Worm (Caenorhabditis elegans) whole organism, early embryonic: ENCODE data around the gene F36H12.4.
"Not testable (repeated sequence)": the region's sequence is repeated elsewhere in the genome, so short reads cannot be mapped to it uniquely, and the experiment has no call there.

Experiments used
- B0310.2 ChIP-seq: sonication (generic microtip); optimal IDR thresholded peaks from 2 replicates; lab custom pipeline; 2016; ENCODE audit warnings: mild to moderate bottlenecking, missing genetic modification characterization, missing compliant biosample characterization
- F13C5.2 ChIP-seq: sonication (generic microtip); optimal IDR thresholded peaks from 2 replicates; lab custom pipeline; 2017; ENCODE audit warnings: mild to moderate bottlenecking, missing genetic modification characterization, inconsistent platforms, missing compliant biosample characterization
- aly-1 ChIP-seq: sonication (generic microtip); optimal IDR thresholded peaks from 2 replicates; lab custom pipeline; 2016; ENCODE audit warnings: missing genetic modification characterization, missing compliant biosample characterization
- ama-1 ChIP-seq: fragments of 150-350 bp; optimal IDR thresholded peaks from 2 replicates; lab custom pipeline; 2014
- ceh-13 ChIP-seq: fragments of 200-800 bp; sonication (Bioruptor generic); optimal IDR thresholded peaks from 2 replicates; lab custom pipeline; 2018; ENCODE audit warnings: mild to moderate bottlenecking, missing genetic modification characterization, missing compliant biosample characterization
- ceh-36 ChIP-seq: sonication (generic microtip); optimal IDR thresholded peaks from 2 replicates; lab custom pipeline; 2016; ENCODE audit warnings: missing genetic modification characterization, inconsistent platforms, missing compliant biosample characterization
- ets-7 ChIP-seq: sonication (generic microtip); optimal IDR thresholded peaks from 2 replicates; lab custom pipeline; 2016; ENCODE audit warnings: missing genotype, missing genetic modification characterization, missing compliant biosample characterization
- flt-1 ChIP-seq: fragments of 200-800 bp; sonication (Bioruptor generic); IDR thresholded peaks from 2 replicates; pipeline ENCODE4 v1.3.6; 2022; ENCODE audit warnings: missing genetic modification characterization, missing compliant biosample characterization
- hmbx-1 ChIP-seq: sonication (generic microtip); optimal IDR thresholded peaks from 2 replicates; lab custom pipeline; 2016; ENCODE audit warnings: mild to moderate bottlenecking, missing genetic modification characterization, missing compliant biosample characterization
- hmg-4 ChIP-seq: fragments of 200-800 bp; sonication (Bioruptor generic); optimal IDR thresholded peaks from 2 replicates; lab custom pipeline; 2018; ENCODE audit warnings: mild to moderate bottlenecking, missing genetic modification characterization, missing compliant biosample characterization
- hnd-1 ChIP-seq: sonication (generic microtip); optimal IDR thresholded peaks from 2 replicates; lab custom pipeline; 2016; ENCODE audit warnings: missing genetic modification characterization, missing compliant biosample characterization
- pes-1 ChIP-seq: fragments of 200-800 bp; sonication (Bioruptor generic); IDR thresholded peaks from 2 replicates; pipeline ENCODE4 v1.3.6; 2022; ENCODE audit warnings: missing genetic modification reagents, missing genetic modification characterization, missing compliant biosample characterization
- scrt-1 ChIP-seq: fragments of 200-800 bp; sonication (Bioruptor generic); IDR thresholded peaks from 2 replicates; pipeline ENCODE4 v1.3.6; 2022; ENCODE audit warnings: missing genetic modification characterization, missing compliant biosample characterization
- sea-1 ChIP-seq: fragments of 200-800 bp; sonication (Bioruptor generic); conservative IDR thresholded peaks from 2 replicates; pipeline ENCODE4 v1.3.6; 2022; ENCODE audit warnings: missing genetic modification characterization, missing compliant biosample characterization
- tbx-11 ChIP-seq: fragments of 200-800 bp; sonication (Bioruptor generic); IDR thresholded peaks from 2 replicates; pipeline ENCODE4 v1.3.6; 2022; ENCODE audit warnings: missing genetic modification characterization, missing compliant biosample characterization
- tbx-37 ChIP-seq: fragments of 200-800 bp; sonication (Bioruptor generic); conservative IDR thresholded peaks from 2 replicates; pipeline ENCODE4 v1.3.6; 2022; ENCODE audit warnings: missing genetic modification reagents, missing genetic modification characterization, missing compliant biosample characterization
- tra-4 ChIP-seq: sonication (generic microtip); optimal IDR thresholded peaks from 2 replicates; lab custom pipeline; 2017; ENCODE audit warnings: missing genetic modification characterization, missing compliant biosample characterization

The F36H12.4 gene

ce11 chrIV:5287190-5287589 lies 18.3 kb downstream of the F36H12.4 start:
- TF ChIP-seq ama-1 (lab: Kevin White, UChicago) (no peak), flt-1 (GFP tag; lab: Robert Waterston, UW) (no peak), hnd-1 (tag; lab: Kevin White, UChicago) (no peak), tbx-11 (no peak), sea-1 (no peak), ets-7 (tag; lab: Kevin White, UChicago) (no peak), ceh-13 (GFP tag; lab: Kevin White, UChicago) (no peak), F13C5.2 (tag; lab: Kevin White, UChicago) (no peak), pes-1 (no peak), B0310.2 (no peak), scrt-1 (GFP tag; lab: Robert Waterston, UW) (no peak), aly-1 (tag; lab: Kevin White, UChicago) (no peak), tbx-37 (GFP tag; lab: Robert Waterston, UW) (no peak), hmg-4 (GFP tag; lab: Kevin White, UChicago) (no peak), hmbx-1 (tag; lab: Kevin White, UChicago) (no peak)

- TF ChIP-seq flt-1 (GFP tag; lab: Robert Waterston, UW) (no peak), F13C5.2 (tag; lab: Kevin White, UChicago) (no peak), ceh-13 (GFP tag; lab: Kevin White, UChicago) (no peak), ama-1 (lab: Kevin White, UChicago) (no peak)
Observed at ce11 chrIV:5288932-5289331, 20.0 kb downstream of the F36H12.4 start.

DNA sequence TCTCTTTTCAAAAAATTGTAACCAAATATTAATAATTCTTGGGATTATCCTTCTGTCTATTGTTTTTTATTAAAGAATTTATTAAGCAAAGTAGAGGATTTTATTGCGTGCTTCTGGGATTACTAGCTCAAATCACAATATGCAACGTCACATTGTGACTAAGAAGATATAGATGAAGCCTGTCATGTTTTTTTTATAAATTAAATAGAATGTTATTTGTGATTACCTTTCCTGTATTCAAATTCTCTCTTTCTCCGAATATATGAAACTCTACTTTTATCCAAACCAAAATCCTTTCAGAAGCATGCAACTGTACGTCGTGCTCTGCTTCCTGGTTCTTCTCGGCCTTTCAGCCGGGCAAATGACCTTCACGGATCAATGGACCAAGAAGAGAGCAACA lies 21.6 kb downstream of the F36H12.4 start, which contains the start of gene nlp-47:
Gene nlp-47 (plus strand): TSS at position 301 of the 400 bp plus-strand sequence.
- no peak for TF ChIP-seq ceh-13 (GFP tag; lab: Kevin White, UChicago)
- TF ChIP-seq F13C5.2 (tag; lab: Kevin White, UChicago): no peak
- TF ChIP-seq hnd-1 (tag; lab: Kevin White, UChicago): no peak
- TF ChIP-seq scrt-1 (GFP tag; lab: Robert Waterston, UW): no peak
- TF ChIP-seq B0310.2: no peak
- TF ChIP-seq tbx-11: no peak
- no peak for TF ChIP-seq aly-1 (tag; lab: Kevin White, UChicago)
- TF ChIP-seq flt-1 (GFP tag; lab: Robert Waterston, UW): no peak
- TF ChIP-seq ets-7 (tag; lab: Kevin White, UChicago): no peak
- TF ChIP-seq ceh-36: no peak
- TF ChIP-seq hmg-4 (GFP tag; lab: Kevin White, UChicago): no peak
- no peak for TF ChIP-seq pes-1
- TF ChIP-seq hmbx-1 (tag; lab: Kevin White, UChicago): no peak
- TF ChIP-seq tra-4 (tag; lab: Kevin White, UChicago): no peak
- no peak for TF ChIP-seq ama-1 (lab: Kevin White, UChicago)
- TF ChIP-seq tbx-37 (GFP tag; lab: Robert Waterston, UW): no peak

DNA sequence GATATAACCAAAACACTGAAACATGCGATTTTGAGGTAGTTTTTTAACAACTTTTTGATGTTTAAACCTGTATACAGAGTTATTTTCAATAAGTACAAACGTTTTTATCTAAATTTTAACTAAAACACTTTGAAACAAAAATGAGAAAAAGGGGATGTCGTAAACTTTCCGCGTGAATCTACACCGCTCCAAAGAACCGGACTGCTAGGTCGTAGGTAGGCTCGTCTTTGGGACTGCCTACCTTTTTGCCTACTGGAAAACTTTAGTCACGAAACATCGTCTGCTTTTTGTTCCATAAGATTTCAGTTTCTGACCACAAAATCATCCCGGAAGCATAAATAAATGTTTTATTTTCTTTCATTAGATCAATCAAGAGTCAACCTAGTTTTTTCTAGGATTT lies 22.3 kb downstream of the F36H12.4 start:
- TF ChIP-seq hmbx-1 (tag; lab: Kevin White, UChicago): no peak
- TF ChIP-seq pes-1: no peak
- TF ChIP-seq flt-1 (GFP tag; lab: Robert Waterston, UW): no peak
- no peak for TF ChIP-seq F13C5.2 (tag; lab: Kevin White, UChicago)
- TF ChIP-seq sea-1: no peak
- no peak for TF ChIP-seq hmg-4 (GFP tag; lab: Kevin White, UChicago)
- TF ChIP-seq tbx-37 (GFP tag; lab: Robert Waterston, UW): no peak
- no peak for TF ChIP-seq ama-1 (lab: Kevin White, UChicago)

DNA sequence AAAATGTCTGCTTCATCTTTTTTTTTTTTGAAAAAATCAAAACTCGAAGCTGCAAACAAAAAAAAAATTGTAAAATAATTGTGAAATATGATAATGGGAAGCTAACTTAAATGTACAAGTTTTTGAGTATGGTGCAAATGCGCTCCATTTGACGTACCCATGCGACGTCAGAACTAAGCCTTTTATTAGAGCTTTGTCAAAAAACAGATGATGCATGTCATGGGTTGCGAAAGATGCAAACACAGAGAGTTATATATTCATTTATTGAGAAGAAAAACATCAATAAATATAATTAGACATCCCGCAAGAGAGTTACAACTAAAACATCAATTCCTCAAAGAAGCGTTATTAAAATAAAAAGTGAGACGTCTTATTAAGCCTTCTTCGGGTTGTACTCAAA lies 25.6 kb downstream of the F36H12.4 start:
- TF ChIP-seq ceh-36 (no peak), flt-1 (GFP tag; lab: Robert Waterston, UW) (no peak), tbx-11 (no peak), hmg-4 (GFP tag; lab: Kevin White, UChicago) (no peak), tbx-37 (GFP tag; lab: Robert Waterston, UW) (no peak), pes-1 (no peak), hnd-1 (tag; lab: Kevin White, UChicago) (no peak), sea-1 (no peak), ets-7 (tag; lab: Kevin White, UChicago) (no peak), B0310.2 (no peak), ama-1 (lab: Kevin White, UChicago) (no peak), ceh-13 (GFP tag; lab: Kevin White, UChicago) (no peak), scrt-1 (GFP tag; lab: Robert Waterston, UW) (no peak), F13C5.2 (tag; lab: Kevin White, UChicago) (no peak), aly-1 (tag; lab: Kevin White, UChicago) (no peak), tra-4 (tag; lab: Kevin White, UChicago) (no peak), hmbx-1 (tag; lab: Kevin White, UChicago) (no peak)

ce11 chrIV:5295240-5295639 lies 26.3 kb downstream of the F36H12.4 start, which contains the start of gene msp-51:
Gene msp-51 (minus strand): TSS chrIV:5295340.
- not testable (repeated sequence) for TF ChIP-seq flt-1 (GFP tag; lab: Robert Waterston, UW); F13C5.2 (tag; lab: Kevin White, UChicago); ceh-36

DNA sequence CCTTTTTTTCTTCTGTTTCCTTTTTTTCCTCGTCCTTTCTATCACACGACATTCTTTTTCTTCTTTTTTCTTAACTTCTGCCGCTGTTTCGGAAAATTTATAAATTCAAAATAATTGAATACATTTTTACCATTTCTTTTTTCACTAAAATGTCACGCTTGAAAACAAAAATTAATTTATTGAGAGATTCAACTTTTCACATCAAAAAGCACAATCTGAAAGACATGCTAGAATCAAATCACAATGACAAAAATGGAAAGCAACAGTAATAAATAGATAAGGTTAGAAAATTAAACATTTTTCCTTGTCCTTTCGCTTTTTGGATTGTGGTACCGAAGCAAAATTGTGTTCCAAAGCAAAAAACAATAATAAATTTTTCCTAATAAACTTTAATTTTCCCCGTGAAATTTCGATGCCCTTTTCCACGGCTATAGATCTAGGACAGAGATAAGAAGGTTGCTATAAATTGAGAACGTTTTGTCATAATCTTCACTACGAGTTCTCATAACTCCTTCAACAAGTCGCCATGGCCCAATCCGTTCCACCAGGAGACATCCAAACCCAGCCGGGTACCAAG lies 28.6 kb downstream of the F36H12.4 start, which contains the start of the genes ZK354.6 and msp-113:
Gene ZK354.6 (minus strand): TSS at position 101 of the 577 bp plus-strand sequence.
Gene msp-113 (plus strand): TSS at position 527 of the 577 bp plus-strand sequence.
- no peak for TF ChIP-seq B0310.2
- no peak for TF ChIP-seq F13C5.2 (tag; lab: Kevin White, UChicago)
- no peak for TF ChIP-seq sea-1
- no peak for TF ChIP-seq ama-1 (lab: Kevin White, UChicago)
- TF ChIP-seq aly-1 (tag; lab: Kevin White, UChicago): no peak
- no peak for TF ChIP-seq hnd-1 (tag; lab: Kevin White, UChicago)
- TF ChIP-seq hmg-4 (GFP tag; lab: Kevin White, UChicago): no peak
- TF ChIP-seq flt-1 (GFP tag; lab: Robert Waterston, UW): no peak
- TF ChIP-seq ceh-13 (GFP tag; lab: Kevin White, UChicago): no peak
- TF ChIP-seq hmbx-1 (tag; lab: Kevin White, UChicago): no peak
- no peak for TF ChIP-seq scrt-1 (GFP tag; lab: Robert Waterston, UW)
- no peak for TF ChIP-seq ceh-36
- no peak for TF ChIP-seq tbx-37 (GFP tag; lab: Robert Waterston, UW)
